Worm (Caenorhabditis elegans) whole organism, dauer: ENCODE measurements around the gene cest-35.2.

Source experiments
- unc-62 ChIP-seq: sonication (generic microtip); optimal IDR thresholded peaks from 2 replicates; lab custom pipeline; 2017; ENCODE audit warnings: missing biosample characterization, missing genetic modification reagents, missing genetic modification characterization

The cest-35.2 gene

DNA sequence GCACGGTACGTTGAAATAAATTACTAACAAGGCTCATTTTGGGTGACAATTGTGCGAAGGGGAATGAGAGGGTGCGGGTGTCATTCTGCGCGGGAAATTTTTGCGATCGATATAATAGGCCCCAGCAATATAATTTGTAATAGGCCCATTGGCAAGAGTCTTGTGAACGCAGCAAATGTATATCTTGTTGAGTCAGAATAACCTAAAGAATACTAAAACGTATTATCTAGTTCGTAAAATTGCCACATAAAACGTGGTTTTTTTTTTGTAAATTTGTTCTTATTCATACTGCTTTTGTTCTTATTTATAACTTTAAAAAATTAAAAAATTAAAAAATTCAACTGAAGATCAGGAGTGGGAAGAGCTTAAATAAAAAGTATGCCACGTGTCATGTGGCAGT is 2.4 kb upstream of the cest-35.2 start, which contains the start of gene C52A10.3:
C52A10.3 (minus strand) TSS at position 101 of the 400 bp plus-strand sequence.
- TF ChIP-seq unc-62 (GFP tag; lab: Kevin White, UChicago), result no peak

DNA sequence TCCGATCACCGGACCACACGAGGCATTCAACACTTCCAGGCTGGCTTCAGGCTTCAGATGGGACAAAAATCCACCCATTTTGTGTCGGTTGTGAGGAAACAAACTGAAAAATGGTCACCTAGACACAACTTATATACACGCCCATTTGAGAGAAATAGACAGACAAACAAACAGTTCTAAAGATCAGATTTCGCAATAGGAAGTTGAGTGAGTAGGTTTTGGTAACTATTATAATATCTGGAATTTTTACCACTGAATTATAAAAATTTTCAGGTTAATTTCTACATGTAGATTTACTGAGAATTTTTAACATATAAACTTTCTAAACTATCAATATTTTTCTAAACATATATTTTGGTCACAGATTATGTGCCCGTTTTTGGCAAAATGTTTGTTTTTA is 3.2 kb downstream of the cest-35.2 start, which contains the start of gene cest-32:
cest-32 (minus strand) TSS at position 115 of the 400 bp plus-strand sequence.
- TF ChIP-seq unc-62 (GFP tag; lab: Kevin White, UChicago), result no peak

DNA sequence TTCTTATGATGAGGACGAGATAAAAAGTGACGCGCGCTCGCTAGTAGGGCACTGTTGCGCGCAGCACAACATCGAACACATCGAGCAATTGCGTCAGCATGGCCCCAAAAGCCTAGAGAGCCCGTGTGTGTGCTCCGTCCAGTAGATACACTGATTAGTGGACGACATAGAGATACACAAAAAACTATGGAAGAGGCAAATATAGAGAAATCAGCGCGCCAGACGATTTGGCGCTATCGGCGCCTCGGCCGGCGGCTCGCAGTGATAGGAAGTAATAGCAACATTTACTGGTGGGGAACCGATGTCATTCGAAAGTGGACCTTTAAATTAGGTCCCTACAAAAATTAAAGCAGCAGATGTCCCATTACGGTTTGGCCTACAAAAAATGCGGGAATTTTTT is 8.5 kb downstream of the cest-35.2 start:
- TF ChIP-seq unc-62 (GFP tag; lab: Kevin White, UChicago), result no peak

- TF ChIP-seq unc-62 (GFP tag; lab: Kevin White, UChicago), result no peak
These were observed 11.4 kb downstream of the cest-35.2 start for ce11 chrV:5225660-5226059.

ce11 chrV:5223044-5223443 is 14.0 kb downstream of the cest-35.2 start, which contains the start of gene Y49G5B.1:
TSS of gene Y49G5B.1 (plus strand) at chrV:5223367.
- no peak for TF ChIP-seq unc-62 (GFP tag; lab: Kevin White, UChicago)

ce11 chrV:5213674-5214073 is 23.3 kb downstream of the cest-35.2 start:
- TF ChIP-seq unc-62 (GFP tag; lab: Kevin White, UChicago), result no peak

- no peak for TF ChIP-seq unc-62 (GFP tag; lab: Kevin White, UChicago)
These were observed 32.9 kb downstream of the cest-35.2 start, which contains the start of gene ttc-37 for ce11 chrV:5204127-5204526. TSS of gene ttc-37 (plus strand) at chrV:5204475.

DNA sequence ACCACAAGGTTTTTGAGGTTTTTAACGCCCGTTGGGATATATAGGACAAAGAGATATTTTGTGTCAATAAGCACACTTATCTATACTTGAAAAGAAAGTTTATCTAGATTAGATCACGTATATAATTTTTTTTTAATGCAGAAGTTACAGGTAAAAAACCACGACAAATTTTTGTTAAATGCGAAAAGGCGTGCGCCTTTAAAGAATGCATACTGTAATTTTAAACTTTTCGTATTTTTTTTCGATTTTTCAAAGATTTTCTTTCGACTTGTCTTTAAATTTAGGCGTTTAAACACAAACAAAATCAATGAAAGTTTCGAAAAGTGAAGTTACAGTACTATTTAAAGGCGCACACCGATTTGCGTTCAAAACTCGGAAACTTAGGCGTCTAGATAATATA is 33.4 kb downstream of the cest-35.2 start:
- TF ChIP-seq unc-62 (GFP tag; lab: Kevin White, UChicago), result no peak

DNA sequence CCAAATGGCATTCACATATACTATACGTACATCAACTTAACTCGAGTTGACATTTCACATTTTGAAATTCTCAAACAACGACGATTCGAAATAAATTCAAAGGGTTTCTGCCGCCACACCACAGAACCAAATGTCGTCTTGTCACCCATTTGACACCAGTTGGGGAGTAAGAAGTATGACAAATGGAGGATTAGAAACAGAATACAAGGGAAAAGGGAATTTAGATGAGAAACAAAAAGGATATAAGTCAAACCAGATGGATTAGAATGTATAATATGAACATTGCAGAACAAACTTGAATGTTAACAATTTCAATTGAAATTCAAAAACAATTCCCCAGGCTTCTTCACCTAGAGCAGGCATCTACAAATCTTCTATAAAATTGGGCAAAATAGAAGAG is 35.3 kb downstream of the cest-35.2 start:
- no peak for TF ChIP-seq unc-62 (GFP tag; lab: Kevin White, UChicago)

- no peak for TF ChIP-seq unc-62 (GFP tag; lab: Kevin White, UChicago)
These were observed 36.8 kb downstream of the cest-35.2 start for ce11 chrV:5200188-5200587.

- no peak for TF ChIP-seq unc-62 (GFP tag; lab: Kevin White, UChicago)
These were observed 38.8 kb downstream of the cest-35.2 start, which contains the start of gene Y47A7.2 for ce11 chrV:5198240-5198639. TSS of gene Y47A7.2 (minus strand) at chrV:5198340.

DNA sequence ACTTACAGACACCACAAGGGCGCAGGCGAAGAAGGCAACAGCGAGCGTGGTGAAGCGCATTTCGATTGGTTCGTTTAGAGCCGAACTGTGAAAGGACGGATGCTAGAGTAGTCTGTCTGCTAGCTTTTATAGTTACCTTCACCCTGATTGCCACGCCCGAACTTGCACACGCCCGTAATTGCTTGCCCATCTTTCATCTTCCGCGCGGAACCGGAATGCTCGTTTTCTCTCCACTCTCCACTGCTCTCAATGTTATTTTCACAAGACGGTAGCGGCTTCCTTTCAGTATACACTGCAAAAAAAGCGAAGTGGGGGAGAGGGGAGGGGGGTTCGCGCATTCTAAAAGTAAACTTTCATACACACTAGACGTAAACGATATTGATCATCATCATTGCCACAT is 42.5 kb downstream of the cest-35.2 start, which contains the start of gene abu-8:
abu-8 (minus strand) TSS at position 101 of the 400 bp plus-strand sequence.
- TF ChIP-seq unc-62 (GFP tag; lab: Kevin White, UChicago), result no peak

DNA sequence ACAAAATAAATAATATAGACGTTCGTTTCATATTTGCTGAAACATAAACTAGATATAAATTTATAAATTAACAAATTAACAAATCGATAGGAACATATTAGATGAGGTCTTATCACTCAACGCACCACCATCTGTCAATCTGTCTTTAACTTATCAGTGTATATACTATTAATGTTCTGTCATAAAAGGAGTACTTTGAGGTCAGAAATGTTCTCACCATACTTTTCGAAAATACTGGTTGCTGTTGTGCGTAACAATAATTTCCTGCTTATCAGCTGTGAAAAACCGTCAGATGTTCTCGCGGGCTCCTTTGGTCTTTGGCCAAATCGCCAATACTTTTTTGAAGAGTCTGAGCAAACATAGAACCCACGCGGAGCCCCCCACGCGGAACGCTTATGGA is 44.5 kb downstream of the cest-35.2 start, which contains the start of gene C03A7.13:
C03A7.13 (minus strand) TSS at position 43 of the 400 bp plus-strand sequence.
- no peak for TF ChIP-seq unc-62 (GFP tag; lab: Kevin White, UChicago)
